In the genomic region with DNA sequence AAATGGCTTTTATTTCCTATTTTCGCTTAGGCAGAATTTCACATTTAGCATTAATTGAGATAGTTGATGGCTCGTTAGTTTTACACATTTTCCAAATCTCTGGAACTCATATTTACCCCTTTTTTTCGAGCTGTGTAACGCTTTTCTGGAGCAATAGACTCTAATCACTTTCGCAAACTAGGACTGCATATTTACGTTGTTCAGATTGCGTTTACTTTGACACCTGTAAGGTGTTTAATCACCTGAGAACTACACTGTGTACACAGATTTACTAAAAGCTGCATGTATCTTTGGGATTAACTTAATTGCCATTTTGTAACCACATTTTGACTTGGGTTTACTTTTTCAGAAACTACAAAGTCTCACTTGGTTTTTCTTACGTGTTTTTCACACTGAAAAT, we compare ENCODE assay signal across 1 fruit fly cellular context.
TF ChIP-seq lines count a peak whose summit lies in the region.

No protein-coding gene starts in this region.

TF ChIP-seq in whole organism, embryonic, 481 proteins besides CTCF, POLR2A, EP300 and RAD21 (continued from another document):
- TF ChIP-seq CG7839 (tag; optimal IDR thresholded peaks at IDR 0.05; lab: Kevin White, UChicago): no peak
- no peak for TF ChIP-seq CG4707 (GFP tag; optimal IDR thresholded peaks at IDR 0.05; lab: Kevin White, UChicago)
- TF ChIP-seq en (GFP tag; optimal IDR thresholded peaks at IDR 0.05; lab: Kevin White, UChicago): no peak
- TF ChIP-seq CG18262 (tag; optimal IDR thresholded peaks at IDR 0.05; lab: Kevin White, UChicago): no peak
- TF ChIP-seq CG34422 (GFP tag; IDR thresholded peaks at IDR 0.05; lab: Robert Waterston, UW): peak; percentile 29; the same call in 1 of the 3 replicates
- no peak for TF ChIP-seq cg (GFP tag; optimal IDR thresholded peaks at IDR 0.05; lab: Kevin White, UChicago)
- TF ChIP-seq Hr39 (optimal IDR thresholded peaks at IDR 0.05; lab: Kevin White, UChicago): no peak
- no peak for TF ChIP-seq CG17328 (GFP tag; IDR thresholded peaks at IDR 0.05; lab: Robert Waterston, UW)
- TF ChIP-seq Sry-δ (GFP tag; optimal IDR thresholded peaks at IDR 0.05; lab: Kevin White, UChicago): peak; percentile 6
- no peak for TF ChIP-seq CG8290 (GFP tag; optimal IDR thresholded peaks at IDR 0.05; lab: Kevin White, UChicago)
- TF ChIP-seq CG8290 (tag; optimal IDR thresholded peaks at IDR 0.05; lab: Kevin White, UChicago): peak in 1 of 2 experiments; percentile 80
- TF ChIP-seq Dfd (GFP tag; optimal IDR thresholded peaks at IDR 0.05; lab: Kevin White, UChicago): no peak
- TF ChIP-seq CG9727 (GFP tag; optimal IDR thresholded peaks at IDR 0.05; lab: Kevin White, UChicago): no peak
- TF ChIP-seq corto (GFP tag; optimal IDR thresholded peaks at IDR 0.05; lab: Kevin White, UChicago): no peak
- no peak for TF ChIP-seq CG15073 (GFP tag; optimal IDR thresholded peaks at IDR 0.05; lab: Kevin White, UChicago)
- no peak for TF ChIP-seq CG7963 (GFP tag; IDR thresholded peaks at IDR 0.05; lab: Robert Waterston, UW; ENCODE audit: partially characterized antibody)
- no peak for TF ChIP-seq HmgZ (tag; optimal IDR thresholded peaks at IDR 0.05; lab: Kevin White, UChicago)
- TF ChIP-seq zfh1 (GFP tag; IDR thresholded peaks at IDR 0.05; lab: Robert Waterston, UW): no peak
- TF ChIP-seq tup (GFP tag; optimal IDR thresholded peaks at IDR 0.05; lab: Kevin White, UChicago): no peak
- no peak for TF ChIP-seq Mes4 (GFP tag; optimal IDR thresholded peaks at IDR 0.05; lab: Kevin White, UChicago)
- peak; percentile 12 for TF ChIP-seq CG2120 (GFP tag; optimal IDR thresholded peaks at IDR 0.05; lab: Kevin White, UChicago)
- TF ChIP-seq Hsf (GFP tag; optimal IDR thresholded peaks at IDR 0.05; lab: Kevin White, UChicago): no peak
- TF ChIP-seq dati (GFP tag; IDR thresholded peaks at IDR 0.05; lab: Robert Waterston, UW): no peak
- no peak for TF ChIP-seq CG18476 (GFP tag; optimal IDR thresholded peaks at IDR 0.05; lab: Kevin White, UChicago)
- no peak for TF ChIP-seq crol (GFP tag; IDR thresholded peaks at IDR 0.05; lab: Robert Waterston, UW)
- TF ChIP-seq CG30020 (tag; optimal IDR thresholded peaks at IDR 0.05; lab: Kevin White, UChicago): no peak
- no peak for TF ChIP-seq Hand (GFP tag; optimal IDR thresholded peaks at IDR 0.05; lab: Kevin White, UChicago)
- TF ChIP-seq dan (GFP tag; IDR thresholded peaks at IDR 0.05; lab: Robert Waterston, UW): no peak
- peak; percentile 4 for TF ChIP-seq Bteb2 (GFP tag; optimal IDR thresholded peaks at IDR 0.05; lab: Kevin White, UChicago)
- peak; percentile 28 for TF ChIP-seq CG12219 (GFP tag; optimal IDR thresholded peaks at IDR 0.05; lab: Kevin White, UChicago)
- no peak for TF ChIP-seq CG7556 (GFP tag; optimal IDR thresholded peaks at IDR 0.05; lab: Kevin White, UChicago)
- no peak for TF ChIP-seq Nf-YB (GFP tag; optimal IDR thresholded peaks at IDR 0.05; lab: Kevin White, UChicago)
- TF ChIP-seq sna (GFP tag; IDR thresholded peaks at IDR 0.05; lab: Robert Waterston, UW; ENCODE audit: partially characterized antibody): no peak
- no peak for TF ChIP-seq CG17802 (tag; optimal IDR thresholded peaks at IDR 0.05; lab: Kevin White, UChicago)
- peak; percentile 30; the same call in 1 of the 3 replicates for TF ChIP-seq CG11456 (GFP tag; IDR thresholded peaks at IDR 0.05; lab: Robert Waterston, UW)
- TF ChIP-seq CG18011 (GFP tag; optimal IDR thresholded peaks at IDR 0.05; lab: Kevin White, UChicago): no peak
- no peak for TF ChIP-seq pzg (GFP tag; optimal IDR thresholded peaks at IDR 0.05; lab: Kevin White, UChicago)
- no peak for TF ChIP-seq CHES-1-like (GFP tag; optimal IDR thresholded peaks at IDR 0.05; lab: Kevin White, UChicago)
- no peak for TF ChIP-seq CG4360 (GFP tag; IDR thresholded peaks at IDR 0.05; lab: Robert Waterston, UW)
- TF ChIP-seq CG4854 (GFP tag; optimal IDR thresholded peaks at IDR 0.05; lab: Kevin White, UChicago): peak; percentile 2
- TF ChIP-seq CG15479 (GFP tag; optimal IDR thresholded peaks at IDR 0.05; lab: Kevin White, UChicago): no peak
- TF ChIP-seq CoRest (tag; optimal IDR thresholded peaks at IDR 0.05; lab: Kevin White, UChicago): no peak
- no peak for TF ChIP-seq ash1 (GFP tag; optimal IDR thresholded peaks at IDR 0.05; lab: Kevin White, UChicago)
- no peak for TF ChIP-seq sc (optimal IDR thresholded peaks at IDR 0.05; lab: Kevin White, UChicago)
- TF ChIP-seq sc (GFP tag; optimal IDR thresholded peaks at IDR 0.05; lab: Kevin White, UChicago): no peak
- TF ChIP-seq chif (GFP tag; optimal IDR thresholded peaks at IDR 0.05; lab: Kevin White, UChicago): no peak
- TF ChIP-seq bsh (GFP tag; optimal IDR thresholded peaks at IDR 0.05; lab: Kevin White, UChicago): no peak
- no peak for TF ChIP-seq Hey (tag; optimal IDR thresholded peaks at IDR 0.05; lab: Kevin White, UChicago)
- no peak for TF ChIP-seq CG13287 (GFP tag; IDR thresholded peaks at IDR 0.05; lab: Robert Waterston, UW; ENCODE audit: partially characterized antibody)
- TF ChIP-seq tin (GFP tag; optimal IDR thresholded peaks at IDR 0.05; lab: Kevin White, UChicago): peak; percentile 11
- TF ChIP-seq crc (GFP tag; optimal IDR thresholded peaks at IDR 0.05; lab: Kevin White, UChicago): no peak
- TF ChIP-seq HmgD (GFP tag; optimal IDR thresholded peaks at IDR 0.05; lab: Kevin White, UChicago): no peak
- no peak for TF ChIP-seq CG32767 (GFP tag; IDR thresholded peaks at IDR 0.05; lab: Robert Waterston, UW)
- peak; percentile 49 for TF ChIP-seq CG14441 (GFP tag; IDR thresholded peaks at IDR 0.05; lab: Robert Waterston, UW)
- TF ChIP-seq Camta (GFP tag; optimal IDR thresholded peaks at IDR 0.05; lab: Kevin White, UChicago): peak; percentile 20
- TF ChIP-seq sim (GFP tag; IDR thresholded peaks at IDR 0.05; lab: Robert Waterston, UW): no peak
- 0 out of 3 replicates have a peak, but pooled peaks have one; percentile 18 for TF ChIP-seq CG11695 (GFP tag; IDR thresholded peaks at IDR 0.05; lab: Robert Waterston, UW)
- no peak for TF ChIP-seq Max (GFP tag; optimal IDR thresholded peaks at IDR 0.05; lab: Kevin White, UChicago)
- no peak for TF ChIP-seq CG6791 (GFP tag; IDR thresholded peaks at IDR 0.05; lab: Robert Waterston, UW; ENCODE audit: partially characterized antibody)
- no peak for TF ChIP-seq gcm2 (GFP tag; optimal IDR thresholded peaks at IDR 0.05; lab: Kevin White, UChicago)
- peak in 1 of 2 experiments; percentile 79 for TF ChIP-seq eve (GFP tag; optimal IDR thresholded peaks at IDR 0.05; lab: Kevin White, UChicago)
- peak; percentile 54; the same call in 1 of the 3 replicates for TF ChIP-seq ci (GFP tag; IDR thresholded peaks at IDR 0.05; lab: Robert Waterston, UW)
- no peak for TF ChIP-seq zf30C (GFP tag; optimal IDR thresholded peaks at IDR 0.05; lab: Kevin White, UChicago)
- TF ChIP-seq C15 (GFP tag; IDR thresholded peaks at IDR 0.05; lab: Robert Waterston, UW): no peak
- TF ChIP-seq chinmo (GFP tag; IDR thresholded peaks at IDR 0.05; lab: Robert Waterston, UW; ENCODE audit: partially characterized antibody): no peak
- no peak for TF ChIP-seq amos (GFP tag; IDR thresholded peaks at IDR 0.05; lab: Robert Waterston, UW; ENCODE audit: partially characterized antibody)
- TF ChIP-seq Vsx1 (GFP tag; optimal IDR thresholded peaks at IDR 0.05; lab: Kevin White, UChicago): no peak
- TF ChIP-seq Drgx (GFP tag; IDR thresholded peaks at IDR 0.05; lab: Robert Waterston, UW): no peak
TF ChIP-seq in whole organism, embryonic: peak in this region for 102.
